Worm (Caenorhabditis elegans) whole organism, L4 larva: Measurements from ENCODE around the gene C18D4.12.

Source experiments
- Y48G9A.11 ChIP-seq: fragments of 200-800 bp; sonication (Bioruptor generic); IDR thresholded peaks from 2 replicates; pipeline ENCODE4 v1.3.6; 2022; ENCODE audit warnings: missing genetic modification reagents, missing genetic modification characterization, missing compliant biosample characterization
- ama-1 ChIP-seq: fragments of 150-350 bp; optimal IDR thresholded peaks from 2 replicates; lab custom pipeline; 2014; ENCODE audit warnings: inconsistent platforms, mixed read lengths
- daf-12 ChIP-seq: fragments of 150-350 bp; optimal IDR thresholded peaks from 2 replicates; lab custom pipeline; 2014; ENCODE audit warnings: missing biosample characterization, missing genetic modification reagents, missing genetic modification characterization
- fkh-10 ChIP-seq: fragments of 150-350 bp; optimal IDR thresholded peaks from 2 replicates; lab custom pipeline; 2014; ENCODE audit warnings: missing biosample characterization, missing genetic modification reagents, missing genetic modification characterization
- lin-13 ChIP-seq: fragments of 150-350 bp; optimal IDR thresholded peaks from 2 replicates; lab custom pipeline; 2014; ENCODE audit warnings: missing biosample characterization, missing genetic modification reagents, missing genetic modification characterization
- lsy-2 ChIP-seq, 2 experiments: fragments of 150-350 bp in 1 of 2; sonication (generic microtip) in 1 of 2; optimal IDR thresholded peaks; 2 replicates each; lab custom pipeline; 2014 to 2017; ENCODE audit warnings: missing biosample characterization in 2 of 2, missing genetic modification characterization in 2 of 2
- nhr-10 ChIP-seq: fragments of 150-350 bp; optimal IDR thresholded peaks from 2 replicates; lab custom pipeline; 2014; ENCODE audit warnings: missing biosample characterization, missing genetic modification characterization
- nhr-25 ChIP-seq: sonication (generic microtip); optimal IDR thresholded peaks from 2 replicates; lab custom pipeline; 2017; ENCODE audit warnings: missing genetic modification characterization, mild to moderate bottlenecking, missing compliant biosample characterization, antibody characterized with exemption, moderate library complexity, borderline replicate concordance; ENCODE audit not compliant: insufficient read depth
- pha-4 ChIP-seq, 2 experiments: fragments of 150-350 bp in 1 of 2; fragments of 200-800 bp in 1 of 2; sonication (Bioruptor generic) in 1 of 2; IDR thresholded peaks in 1 of 2; optimal IDR thresholded peaks in 1 of 2; 2 replicates each; pipeline versions ENCODE4 v1.3.6 to Lab custom; 2014 to 2022; ENCODE audit warnings: missing genetic modification characterization in 2 of 2, missing genetic modification reagents in 2 of 2, missing biosample characterization in 1 of 2, missing compliant biosample characterization in 1 of 2
- sdz-12 ChIP-seq: fragments of 200-800 bp; sonication (Bioruptor generic); optimal IDR thresholded peaks from 2 replicates; lab custom pipeline; 2018; ENCODE audit warnings: mild to moderate bottlenecking, missing genetic modification characterization, missing compliant biosample characterization
- skn-1 ChIP-seq: fragments of 150-350 bp; optimal IDR thresholded peaks from 2 replicates; lab custom pipeline; 2014; ENCODE audit warnings: missing biosample characterization, missing genetic modification characterization
- snpc-4 ChIP-seq: fragments of 150-350 bp; optimal IDR thresholded peaks from 2 replicates; lab custom pipeline; 2014; ENCODE audit warnings: missing biosample characterization, missing genetic modification characterization
- unc-62 ChIP-seq, 3 experiments: fragments of 150-350 bp in 1 of 3; sonication (generic microtip); optimal IDR thresholded peaks in 2 of 3; peaks in 1 of 3; 1 replicate in 1 of 3; 2 replicates in 2 of 3; lab custom pipeline; 2014 to 2017; ENCODE audit warnings: missing biosample characterization in 3 of 3, missing genetic modification characterization in 3 of 3, missing genetic modification reagents in 3 of 3, missing genotype in 1 of 3

DNA sequence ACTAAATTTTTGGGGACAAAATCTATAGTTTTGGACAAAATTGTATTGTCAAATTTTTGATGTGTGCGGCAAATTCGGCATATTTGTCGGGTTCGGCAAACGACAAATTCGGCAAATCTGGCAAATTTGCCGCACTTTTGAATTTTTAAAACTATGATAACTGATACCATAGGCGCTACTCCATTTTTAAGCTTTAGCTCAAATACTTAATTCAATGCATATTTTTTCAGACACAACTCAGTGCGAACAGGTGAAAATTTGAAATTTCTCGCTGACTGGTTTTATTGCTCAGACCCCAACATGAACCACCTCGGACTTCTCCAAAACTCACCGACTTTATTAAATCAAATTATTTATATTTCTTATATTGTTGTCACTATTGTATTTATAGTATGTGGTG is 9.9 kb upstream of the C18D4.12 start, which contains the start of gene srz-25:
- TF ChIP-seq snpc-4 (tag; lab: Kevin White, UChicago): no peak
- no peak for TF ChIP-seq daf-12 (tag; lab: Kevin White, UChicago)
- no peak for TF ChIP-seq sdz-12 (GFP tag; lab: Kevin White, UChicago)
- no peak for TF ChIP-seq pha-4 (GFP tag; IDR thresholded peaks at IDR 0.05; lab: Robert Waterston, UW)
- TF ChIP-seq pha-4 (tag; optimal IDR thresholded peaks at IDR 0.05; lab: Kevin White, UChicago): no peak
- TF ChIP-seq skn-1 (tag; lab: Kevin White, UChicago): no peak
- TF ChIP-seq lin-13 (GFP tag; lab: Kevin White, UChicago): no peak
- TF ChIP-seq lsy-2 (tag; optimal IDR thresholded peaks at IDR 0.05; lab: Kevin White, UChicago): no peak
- TF ChIP-seq Y48G9A.11: no peak
- no peak for TF ChIP-seq nhr-25
- no peak for TF ChIP-seq nhr-10 (tag; lab: Kevin White, UChicago)
- no peak for TF ChIP-seq ama-1 (lab: Kevin White, UChicago)
- no peak for TF ChIP-seq fkh-10 (GFP tag; lab: Kevin White, UChicago)
- no peak for TF ChIP-seq unc-62 (GFP tag; optimal IDR thresholded peaks at IDR 0.05 in 1 of 2; lab: Kevin White, UChicago)
- no peak for TF ChIP-seq unc-62 (tag; optimal IDR thresholded peaks at IDR 0.05; lab: Kevin White, UChicago)
